Worm (Caenorhabditis elegans): ENCODE results near the gene Y75B8A.8.

Y75B8A.8 gene

ce11 chrIII:12152599-12152998, 8.0 kb upstream of the Y75B8A.8 start, which contains the start of gene Y75B8A.7:
Gene Y75B8A.7 (plus strand): TSS chrIII:12152899.
- TF ChIP-seq ZK546.5 (tag; optimal IDR thresholded peaks at IDR 0.05) (no peak), R02D3.7 (tag; optimal IDR thresholded peaks at IDR 0.05) (no peak), sma-9 (GFP tag; optimal IDR thresholded peaks at IDR 0.05) (no peak), sma-9 (tag; optimal IDR thresholded peaks at IDR 0.05) (no peak), nhr-11 (tag; optimal IDR thresholded peaks at IDR 0.05) (no peak), ama-1 (optimal IDR thresholded peaks at IDR 0.05) (no peak), nhr-21 (tag; optimal IDR thresholded peaks at IDR 0.05) (no peak), unc-62 (GFP tag; optimal IDR thresholded peaks at IDR 0.05) (no peak), egl-27 (tag; optimal IDR thresholded peaks at IDR 0.05) (no peak), nhr-12 (tag; optimal IDR thresholded peaks at IDR 0.05) (no peak), mdl-1 (tag; optimal IDR thresholded peaks at IDR 0.05) (no peak), C34F6.9 (tag; optimal IDR thresholded peaks at IDR 0.05) (no peak), aly-2 (tag; optimal IDR thresholded peaks at IDR 0.05) (no peak), lsy-2 (tag; optimal IDR thresholded peaks at IDR 0.05) (no peak), skn-1 (tag; optimal IDR thresholded peaks at IDR 0.05) (no peak), alr-1 (tag; optimal IDR thresholded peaks at IDR 0.05) (no peak), ceh-16 (tag; optimal IDR thresholded peaks at IDR 0.05) (no peak), mab-5 (tag; optimal IDR thresholded peaks at IDR 0.05) (no peak), blmp-1 (tag; optimal IDR thresholded peaks at IDR 0.05; ENCODE audit: insufficient read depth) (no peak), F13H6.1 (tag; optimal IDR thresholded peaks at IDR 0.05) (no peak), sem-4 (tag; optimal IDR thresholded peaks at IDR 0.05) (no peak)

ce11 chrIII:12153514-12153913, 7.0 kb upstream of the Y75B8A.8 start:
- TF ChIP-seq dmd-4 (tag; optimal IDR thresholded peaks at IDR 0.05), result no peak
- TF ChIP-seq mdl-1 (tag; optimal IDR thresholded peaks at IDR 0.05), result no peak
- no peak for TF ChIP-seq ZK546.5 (tag; optimal IDR thresholded peaks at IDR 0.05)
- TF ChIP-seq R02D3.7 (tag; optimal IDR thresholded peaks at IDR 0.05), result no peak
- no peak for TF ChIP-seq fos-1 (tag; optimal IDR thresholded peaks at IDR 0.05)
- TF ChIP-seq nhr-11 (tag; optimal IDR thresholded peaks at IDR 0.05), result no peak
- no peak for TF ChIP-seq nhr-6 (tag; optimal IDR thresholded peaks at IDR 0.05)
- no peak for TF ChIP-seq C34F6.9 (tag; optimal IDR thresholded peaks at IDR 0.05)
- TF ChIP-seq nhr-77 (tag; optimal IDR thresholded peaks at IDR 0.05), result no peak
- no peak for TF ChIP-seq sem-4 (tag; optimal IDR thresholded peaks at IDR 0.05)
- TF ChIP-seq nhr-10 (tag; optimal IDR thresholded peaks at IDR 0.05), result no peak
- TF ChIP-seq lin-39 (tag; optimal IDR thresholded peaks at IDR 0.05), result no peak
- TF ChIP-seq zag-1 (tag; optimal IDR thresholded peaks at IDR 0.05), result no peak
- no peak for TF ChIP-seq ceh-16 (tag; optimal IDR thresholded peaks at IDR 0.05)
- no peak for TF ChIP-seq mbf-1 (tag; optimal IDR thresholded peaks at IDR 0.05)
- no peak for TF ChIP-seq nhr-21 (tag; optimal IDR thresholded peaks at IDR 0.05)
- TF ChIP-seq gmeb-1 (tag; optimal IDR thresholded peaks at IDR 0.05), result no peak
- TF ChIP-seq nhr-12 (tag; optimal IDR thresholded peaks at IDR 0.05), result no peak

- TF ChIP-seq Y55F3AM.14 (GFP tag; optimal IDR thresholded peaks at IDR 0.05), result no peak
- no peak for TF ChIP-seq nhr-129 (tag; optimal IDR thresholded peaks at IDR 0.05)
- TF ChIP-seq lin-11 (tag; optimal IDR thresholded peaks at IDR 0.05), result no peak
- TF ChIP-seq mdl-1 (tag; optimal IDR thresholded peaks at IDR 0.05), result no peak
- no peak for TF ChIP-seq unc-39 (tag; optimal IDR thresholded peaks at IDR 0.05)
- TF ChIP-seq ama-1 (optimal IDR thresholded peaks at IDR 0.05), result no peak
Measured at ce11 chrIII:12155759-12156158, 4.8 kb upstream of the Y75B8A.8 start.

- TF ChIP-seq peb-1 (tag; optimal IDR thresholded peaks at IDR 0.05) (no peak), ama-1 (optimal IDR thresholded peaks at IDR 0.05) (no peak), ZK546.5 (tag; optimal IDR thresholded peaks at IDR 0.05) (no peak), dmd-4 (tag; optimal IDR thresholded peaks at IDR 0.05) (no peak), lin-39 (tag; optimal IDR thresholded peaks at IDR 0.05) (no peak), fos-1 (tag; optimal IDR thresholded peaks at IDR 0.05) (no peak), nhr-25 (tag; optimal IDR thresholded peaks at IDR 0.05) (no peak)
Measured at ce11 chrIII:12156582-12156981, 4.0 kb upstream of the Y75B8A.8 start.

- TF ChIP-seq gmeb-1 (tag; optimal IDR thresholded peaks at IDR 0.05), result no peak
- no peak for TF ChIP-seq nhr-21 (tag; optimal IDR thresholded peaks at IDR 0.05)
- no peak for TF ChIP-seq alr-1 (tag; optimal IDR thresholded peaks at IDR 0.05)
- no peak for TF ChIP-seq nhr-6 (tag; optimal IDR thresholded peaks at IDR 0.05)
- TF ChIP-seq F13H6.1 (tag; optimal IDR thresholded peaks at IDR 0.05), result no peak
- no peak for TF ChIP-seq mbf-1 (tag; optimal IDR thresholded peaks at IDR 0.05)
- TF ChIP-seq ztf-1 (GFP tag; conservative IDR thresholded peaks at IDR 0.05), result no peak
- TF ChIP-seq nhr-11 (tag; optimal IDR thresholded peaks at IDR 0.05), result no peak
- no peak for TF ChIP-seq ama-1 (optimal IDR thresholded peaks at IDR 0.05)
- no peak for TF ChIP-seq nhr-77 (tag; optimal IDR thresholded peaks at IDR 0.05)
- no peak for TF ChIP-seq nhr-23 (tag; optimal IDR thresholded peaks at IDR 0.05)
Measured at ce11 chrIII:12157576-12157975, 3.0 kb upstream of the Y75B8A.8 start.
